Fruit fly (Drosophila melanogaster) whole organism, embryonic: ENCODE data around the gene NijB.
A peak's percentile ranks its signal among the peaks of the same experiment; 100 is the strongest.

Experiments used
- Abd-B ChIP-seq: fragments of 200-800 bp; sonication (Bioruptor generic); optimal IDR thresholded peaks from 2 replicates; lab custom pipeline; 2018; ENCODE audit warnings: missing biosample characterization, mild to moderate bottlenecking, missing genetic modification characterization, moderate library complexity
- Atf-2 ChIP-seq: fragments of 200-800 bp; sonication (Bioruptor generic); optimal IDR thresholded peaks from 2 replicates; lab custom pipeline; 2016; ENCODE audit warnings: missing biosample characterization, missing genetic modification characterization
- CG10274 ChIP-seq: fragments of 200-800 bp; sonication (Bioruptor generic); optimal IDR thresholded peaks from 3 replicates; lab custom pipeline; 2017; ENCODE audit warnings: missing biosample characterization, mild to moderate bottlenecking, missing genetic modification characterization
- CG10462 ChIP-seq: fragments of 200-800 bp; sonication (Bioruptor generic); optimal IDR thresholded peaks from 2 replicates; lab custom pipeline; 2016; ENCODE audit warnings: missing biosample characterization, missing genetic modification characterization
- CG10565 ChIP-seq: fragments of 200-800 bp; sonication (Bioruptor generic); optimal IDR thresholded peaks from 3 replicates; lab custom pipeline; 2016; ENCODE audit warnings: missing biosample characterization, mild to moderate bottlenecking, missing genetic modification characterization
- CG12104 ChIP-seq: fragments of 200-800 bp; sonication (Bioruptor generic); optimal IDR thresholded peaks from 3 replicates; lab custom pipeline; 2016; ENCODE audit warnings: missing biosample characterization, missing genetic modification characterization
- CG13123 ChIP-seq: fragments of 200-800 bp; sonication (Bioruptor generic); optimal IDR thresholded peaks from 2 replicates; lab custom pipeline; 2016; ENCODE audit warnings: missing biosample characterization, missing genetic modification characterization
- CG13287 ChIP-seq: fragments of 200-800 bp; sonication (Bioruptor generic); IDR thresholded peaks from 2 replicates; pipeline ENCODE4 v1.3.6; 2022; ENCODE audit warnings: missing biosample characterization, missing genetic modification characterization; ENCODE audit not compliant: partially characterized antibody
- CG14860 ChIP-seq: fragments of 200-800 bp; sonication (Bioruptor generic); IDR thresholded peaks from 3 replicates; pipeline ENCODE4 v1.3.6; 2022; ENCODE audit warnings: missing biosample characterization, missing genetic modification characterization; ENCODE audit not compliant: partially characterized antibody
- CG1529 ChIP-seq: fragments of 200-800 bp; sonication (Bioruptor generic); optimal IDR thresholded peaks from 3 replicates; lab custom pipeline; 2018; ENCODE audit warnings: missing biosample characterization, missing genetic modification characterization
- CG18619 ChIP-seq: fragments of 200-800 bp; sonication (Bioruptor generic); optimal IDR thresholded peaks from 3 replicates; lab custom pipeline; 2017; ENCODE audit warnings: missing biosample characterization, mild to moderate bottlenecking, missing genetic modification characterization
- CG30403 ChIP-seq: fragments of 200-800 bp; sonication (Bioruptor generic); optimal IDR thresholded peaks from 3 replicates; lab custom pipeline; 2016; ENCODE audit warnings: missing biosample characterization, missing genetic modification characterization
- CG31441 ChIP-seq: fragments of 200-800 bp; sonication (Bioruptor generic); IDR thresholded peaks from 2 replicates; pipeline ENCODE4 v1.3.6; 2022; ENCODE audit warnings: missing biosample characterization, missing genetic modification characterization
- CG33557 ChIP-seq: fragments of 200-800 bp; sonication (Bioruptor generic); optimal IDR thresholded peaks from 2 replicates; lab custom pipeline; 2019; ENCODE audit warnings: missing biosample characterization, mild to moderate bottlenecking, missing genetic modification characterization, moderate library complexity
- CG34224 ChIP-seq: fragments of 200-800 bp; sonication (Bioruptor generic); IDR thresholded peaks from 3 replicates; pipeline ENCODE4 v1.3.6; 2022; ENCODE audit warnings: missing biosample characterization, missing genetic modification characterization; ENCODE audit not compliant: partially characterized antibody
- CG34422 ChIP-seq: fragments of 200-800 bp; sonication (Bioruptor generic); IDR thresholded peaks from 3 replicates; pipeline ENCODE4 v1.3.6; 2022; ENCODE audit warnings: missing biosample characterization, missing genetic modification characterization
- CG4820 ChIP-seq: fragments of 200-800 bp; sonication (Bioruptor generic); optimal IDR thresholded peaks from 3 replicates; lab custom pipeline; 2016; ENCODE audit warnings: missing biosample characterization, missing genetic modification characterization
- CG6813 ChIP-seq: fragments of 200-800 bp; sonication (Bioruptor generic); optimal IDR thresholded peaks from 2 replicates; lab custom pipeline; 2017; ENCODE audit warnings: missing biosample characterization, missing genetic modification characterization, mild to moderate bottlenecking, moderate library complexity, missing genetic modification reagents
- CG6854 ChIP-seq: fragments of 200-800 bp; sonication (Bioruptor generic); optimal IDR thresholded peaks from 3 replicates; lab custom pipeline; 2017; ENCODE audit warnings: missing biosample characterization, mild to moderate bottlenecking, missing genetic modification characterization
- CG7556 ChIP-seq: fragments of 200-800 bp; sonication (Bioruptor generic); optimal IDR thresholded peaks from 2 replicates; lab custom pipeline; 2017; ENCODE audit warnings: missing biosample characterization, mild to moderate bottlenecking, missing genetic modification characterization
- CG8388 ChIP-seq: fragments of 200-800 bp; sonication (Bioruptor generic); optimal IDR thresholded peaks from 2 replicates; lab custom pipeline; 2019; ENCODE audit warnings: missing biosample characterization, mild to moderate bottlenecking, missing genetic modification characterization, moderate library complexity
- CG8944 ChIP-seq: fragments of 200-800 bp; sonication (Bioruptor generic); optimal IDR thresholded peaks from 3 replicates; lab custom pipeline; 2016; ENCODE audit warnings: missing biosample characterization, missing genetic modification characterization
- CG9437 ChIP-seq: fragments of 200-800 bp; sonication (Bioruptor generic); optimal IDR thresholded peaks from 2 replicates; lab custom pipeline; 2018; ENCODE audit warnings: missing biosample characterization, mild to moderate bottlenecking, missing genetic modification characterization
- CHES-1-like ChIP-seq: fragments of 200-800 bp; sonication (Bioruptor generic); optimal IDR thresholded peaks from 2 replicates; lab custom pipeline; 2016; ENCODE audit warnings: missing biosample characterization, missing genetic modification characterization
- CoRest ChIP-seq: fragments of 200-800 bp; sonication (Bioruptor generic); optimal IDR thresholded peaks from 3 replicates; lab custom pipeline; 2018; ENCODE audit warnings: missing biosample characterization, mild to moderate bottlenecking, missing genetic modification characterization, moderate library complexity
- Doc2 ChIP-seq: fragments of 200-800 bp; sonication (Bioruptor generic); IDR thresholded peaks from 2 replicates; pipeline ENCODE4 v1.3.6; 2022; ENCODE audit warnings: missing biosample characterization, missing genetic modification characterization
- Dref ChIP-seq: fragments of 200-800 bp; sonication (Bioruptor generic); IDR thresholded peaks from 2 replicates; pipeline ENCODE4 v1.3.6; 2022; ENCODE audit warnings: missing biosample characterization, missing genetic modification characterization
- E2f1 ChIP-seq: fragments of 200-800 bp; sonication (Bioruptor generic); IDR thresholded peaks from 2 replicates; pipeline ENCODE4 v1.3.6; 2022; ENCODE audit warnings: missing biosample characterization, missing genetic modification characterization
- Fer1 ChIP-seq: fragments of 200-800 bp; sonication (Bioruptor generic); optimal IDR thresholded peaks from 2 replicates; lab custom pipeline; 2017; ENCODE audit warnings: missing biosample characterization, mild to moderate bottlenecking, missing genetic modification characterization
- Lhr ChIP-seq: fragments of 200-800 bp; sonication (Bioruptor generic); optimal IDR thresholded peaks from 3 replicates; lab custom pipeline; 2017; ENCODE audit warnings: mild to moderate bottlenecking, missing biosample characterization, missing genetic modification reagents, missing genetic modification characterization
- MESR4 ChIP-seq: fragments of 200-800 bp; sonication (Bioruptor generic); optimal IDR thresholded peaks from 2 replicates; lab custom pipeline; 2018; ENCODE audit warnings: missing biosample characterization, mild to moderate bottlenecking, missing genetic modification characterization, moderate library complexity
- NK7.1 ChIP-seq: fragments of 200-800 bp; sonication (Bioruptor generic); optimal IDR thresholded peaks from 3 replicates; lab custom pipeline; 2016; ENCODE audit warnings: missing biosample characterization, missing genetic modification characterization
- Ravus ChIP-seq: fragments of 200-800 bp; sonication (Bioruptor generic); IDR thresholded peaks from 2 replicates; pipeline ENCODE4 v1.3.6; 2022; ENCODE audit warnings: missing biosample characterization, missing genetic modification characterization
- al ChIP-seq: fragments of 200-800 bp; sonication (Bioruptor generic); IDR thresholded peaks from 2 replicates; pipeline ENCODE4 v1.3.6; 2022; ENCODE audit warnings: missing biosample characterization, missing genetic modification characterization
- aop ChIP-seq: fragments of 200-800 bp; sonication (Bioruptor generic); IDR thresholded peaks from 2 replicates; pipeline ENCODE4 v1.3.6; 2022; ENCODE audit warnings: missing biosample characterization, missing genetic modification characterization
- ara ChIP-seq: fragments of 200-800 bp; sonication (Bioruptor generic); IDR thresholded peaks from 2 replicates; pipeline ENCODE4 v1.3.6; 2022; ENCODE audit warnings: missing biosample characterization, missing genetic modification characterization
- chif ChIP-seq, 2 experiments: fragments of 200-800 bp; sonication (Bioruptor generic); optimal IDR thresholded peaks; 3 replicates each; lab custom pipeline; 2016; ENCODE audit warnings: missing biosample characterization in 2 of 2, missing genetic modification characterization in 2 of 2
- dimm ChIP-seq: fragments of 200-800 bp; sonication (Bioruptor generic); IDR thresholded peaks from 2 replicates; pipeline ENCODE4 v1.3.6; 2022; ENCODE audit warnings: missing biosample characterization, missing genetic modification characterization
- dm ChIP-seq: fragments of 200-800 bp; sonication (Bioruptor generic); optimal IDR thresholded peaks from 3 replicates; lab custom pipeline; 2016; ENCODE audit warnings: missing biosample characterization, missing genetic modification characterization
- dmrt99B ChIP-seq: fragments of 200-800 bp; sonication (Bioruptor generic); optimal IDR thresholded peaks from 2 replicates; lab custom pipeline; 2018; ENCODE audit warnings: missing biosample characterization, mild to moderate bottlenecking, missing genetic modification characterization, moderate library complexity
- ewg ChIP-seq: fragments of 200-800 bp; sonication (Bioruptor generic); optimal IDR thresholded peaks from 3 replicates; lab custom pipeline; 2017; ENCODE audit warnings: mild to moderate bottlenecking, missing biosample characterization, missing genetic modification reagents, missing genetic modification characterization
- gem ChIP-seq: fragments of 200-800 bp; sonication (Bioruptor generic); optimal IDR thresholded peaks from 2 replicates; lab custom pipeline; 2019; ENCODE audit warnings: missing biosample characterization, mild to moderate bottlenecking, missing genetic modification characterization, moderate library complexity
- gfzf ChIP-seq: fragments of 200-800 bp; sonication (Bioruptor generic); optimal IDR thresholded peaks from 2 replicates; lab custom pipeline; 2016; ENCODE audit warnings: missing biosample characterization, mild to moderate bottlenecking, missing genetic modification characterization, moderate library complexity
- h ChIP-seq: fragments of >200 bp; optimal IDR thresholded peaks from 2 replicates; lab custom pipeline; 2017
- ind ChIP-seq: fragments of 200-800 bp; sonication (Bioruptor generic); optimal IDR thresholded peaks from 3 replicates; lab custom pipeline; 2016; ENCODE audit warnings: missing biosample characterization, missing genetic modification characterization
- inv ChIP-seq: fragments of 200-800 bp; sonication (Bioruptor generic); IDR thresholded peaks from 2 replicates; pipeline ENCODE4 v1.3.6; 2022; ENCODE audit warnings: missing biosample characterization, missing genetic modification characterization; ENCODE audit not compliant: partially characterized antibody
- lola ChIP-seq, 3 experiments: fragments of >200 bp in 2 of 3; fragments of 200-800 bp in 1 of 3; sonication (Bioruptor generic) in 1 of 3; optimal IDR thresholded peaks; 2 replicates each; lab custom pipeline; 2017 to 2019; ENCODE audit warnings: missing biosample characterization in 3 of 3, missing genetic modification characterization in 3 of 3, mild to moderate bottlenecking in 1 of 3, moderate library complexity in 1 of 3
- pzg ChIP-seq: fragments of 200-800 bp; sonication (Bioruptor generic); optimal IDR thresholded peaks from 3 replicates; lab custom pipeline; 2018; ENCODE audit warnings: missing biosample characterization, mild to moderate bottlenecking, missing genetic modification characterization, moderate library complexity
- salm ChIP-seq: fragments of 200-800 bp; sonication (Bioruptor generic); optimal IDR thresholded peaks from 2 replicates; lab custom pipeline; 2018; ENCODE audit warnings: missing biosample characterization, mild to moderate bottlenecking, missing genetic modification characterization
- sd ChIP-seq: fragments of 200-800 bp; sonication (Bioruptor generic); optimal IDR thresholded peaks from 3 replicates; lab custom pipeline; 2018; ENCODE audit warnings: missing biosample characterization, mild to moderate bottlenecking, missing genetic modification characterization, moderate library complexity
- sens ChIP-seq: fragments of 200-800 bp; sonication (Bioruptor generic); peaks from one replicate; lab custom pipeline; 2016; ENCODE audit warnings: missing biosample characterization, missing genetic modification characterization
- trem ChIP-seq: fragments of 200-800 bp; optimal IDR thresholded peaks from 3 replicates; lab custom pipeline; 2019; ENCODE audit warnings: missing biosample characterization, mild to moderate bottlenecking, missing genetic modification characterization, moderate library complexity

The NijB gene

dm6 chr3L:18898086-18898470, 5.9 kb downstream of the NijB start, which contains the start of gene CG3902 (continued):
- no peak for TF ChIP-seq al (GFP tag; lab: Robert Waterston, UW)
- TF ChIP-seq inv (GFP tag; lab: Robert Waterston, UW), result no peak
- TF ChIP-seq chif (GFP tag; optimal IDR thresholded peaks at IDR 0.05; lab: Kevin White, UChicago), result no peak
- peak; percentile 28 for TF ChIP-seq CHES-1-like (GFP tag; lab: Kevin White, UChicago)
- TF ChIP-seq CG7556 (GFP tag; lab: Kevin White, UChicago), result no peak
- peak; percentile 42 for TF ChIP-seq MESR4 (GFP tag; lab: Kevin White, UChicago)
- no peak for TF ChIP-seq pzg (GFP tag; lab: Kevin White, UChicago)
- TF ChIP-seq CG33557 (GFP tag; lab: Kevin White, UChicago), result no peak
- TF ChIP-seq h (lab: Kevin White, UChicago), result no peak
- no peak for TF ChIP-seq CG18619 (GFP tag; lab: Kevin White, UChicago)
- no peak for TF ChIP-seq ind (GFP tag; lab: Kevin White, UChicago)
- TF ChIP-seq CG8944, result no peak
- TF ChIP-seq CG9437 (GFP tag; lab: Kevin White, UChicago), result no peak
- peak; percentile 61 for TF ChIP-seq Fer1 (GFP tag; lab: Kevin White, UChicago)
- no peak for TF ChIP-seq dimm (GFP tag; lab: Robert Waterston, UW)
- no peak for TF ChIP-seq gem (tag; lab: Kevin White, UChicago)
- TF ChIP-seq CG10565 (GFP tag; lab: Kevin White, UChicago), result no peak
- no peak for TF ChIP-seq CG6813
- no peak for TF ChIP-seq lola (GFP tag; optimal IDR thresholded peaks at IDR 0.05; lab: Kevin White, UChicago)
- TF ChIP-seq CG30403 (GFP tag; lab: Kevin White, UChicago), result no peak
- TF ChIP-seq Lhr (GFP tag; lab: Kevin White, UChicago), result no peak
- no peak for TF ChIP-seq CG1529 (GFP tag; lab: Kevin White, UChicago)
- TF ChIP-seq ara (GFP tag; lab: Robert Waterston, UW), result no peak
- TF ChIP-seq sd (tag; lab: Kevin White, UChicago), result peak; percentile 7
- TF ChIP-seq CG34422 (GFP tag; lab: Robert Waterston, UW), result no peak
- TF ChIP-seq E2f1 (GFP tag; lab: Robert Waterston, UW), result no peak
- TF ChIP-seq CoRest (tag; lab: Kevin White, UChicago), result no peak
- TF ChIP-seq trem (tag; lab: Kevin White, UChicago), result no peak
- no peak for TF ChIP-seq salm (tag; lab: Kevin White, UChicago)
- no peak for TF ChIP-seq Atf-2 (GFP tag; lab: Kevin White, UChicago)
- peak; percentile 6; the same call in 2 of the 3 replicates for TF ChIP-seq CG34224 (GFP tag; lab: Robert Waterston, UW)
- TF ChIP-seq Doc2, result no peak
- peak; percentile 74 for TF ChIP-seq sens
- TF ChIP-seq CG10274, result no peak
- TF ChIP-seq CG13123 (GFP tag; lab: Kevin White, UChicago), result no peak
- TF ChIP-seq dmrt99B (tag; lab: Kevin White, UChicago), result no peak
- no peak for TF ChIP-seq CG4820 (GFP tag; lab: Kevin White, UChicago)
- TF ChIP-seq Ravus (GFP tag; lab: Robert Waterston, UW), result no peak
- TF ChIP-seq CG6854 (GFP tag; lab: Kevin White, UChicago), result peak; percentile 10
- TF ChIP-seq ewg, result no peak
- no peak for TF ChIP-seq CG10462
- TF ChIP-seq Dref (GFP tag; lab: Robert Waterston, UW), result no peak
- no peak for TF ChIP-seq Abd-B (GFP tag; lab: Kevin White, UChicago)
- TF ChIP-seq CG31441 (GFP tag; lab: Robert Waterston, UW), result no peak
- peak; percentile 5; the same call in 1 of the 2 replicates for TF ChIP-seq CG13287
- no peak for TF ChIP-seq CG8388
- no peak for TF ChIP-seq CG14860 (GFP tag; lab: Robert Waterston, UW)
- no peak for TF ChIP-seq NK7.1 (GFP tag; lab: Kevin White, UChicago)
- TF ChIP-seq dm (GFP tag; lab: Kevin White, UChicago), result no peak
- TF ChIP-seq gfzf (GFP tag; lab: Kevin White, UChicago), result no peak
- no peak for TF ChIP-seq aop (GFP tag; lab: Robert Waterston, UW)
- TF ChIP-seq CG12104 (GFP tag; lab: Kevin White, UChicago), result no peak
